Fruit fly (Drosophila melanogaster) whole organism: ENCODE measurements around the gene sturkopf.

ENCODE experiments used
- CG8478 ChIP-seq: fragments of >200 bp; optimal IDR thresholded peaks from 2 replicates; lab custom pipeline; 2018; ENCODE audit warnings: inconsistent platforms
- Dll ChIP-seq: fragments of >200 bp; optimal IDR thresholded peaks from 2 replicates; lab custom pipeline; 2017
- psq ChIP-seq: fragments of >200 bp; optimal IDR thresholded peaks from 2 replicates; lab custom pipeline; 2017
- usp ChIP-seq: fragments of >200 bp; optimal IDR thresholded peaks from 2 replicates; lab custom pipeline; 2017; ENCODE audit warnings: missing biosample characterization, missing genetic modification characterization, mixed read lengths

dm6 chr3L:1277937-1278336 lies 35.2 kb downstream of the sturkopf start:
- TF ChIP-seq Dll (lab: Kevin White, UChicago): no peak
- no peak for TF ChIP-seq CG8478 (lab: Kevin White, UChicago)
- TF ChIP-seq usp (GFP tag; lab: Kevin White, UChicago): no peak
- TF ChIP-seq psq: no peak
